Worm (Caenorhabditis elegans): ENCODE results near the gene Y39A1A.22.

Gene Y39A1A.22

ce11 chrIII:10746406-10746807 is 39.6 kb upstream of the Y39A1A.22 start:
- TF ChIP-seq F26F4.8 (GFP tag; conservative IDR thresholded peaks at IDR 0.05): 0 out of 2 replicates have a peak, but pooled peaks have one; percentile 20
- no peak for TF ChIP-seq jun-1 (tag; optimal IDR thresholded peaks at IDR 0.05)
- TF ChIP-seq ama-1 (optimal IDR thresholded peaks at IDR 0.05): no peak
- no peak for TF ChIP-seq tag-97 (GFP tag; IDR thresholded peaks at IDR 0.05)
- TF ChIP-seq unc-39 (tag; optimal IDR thresholded peaks at IDR 0.05): no peak
- no peak for TF ChIP-seq ceh-20 (GFP tag; IDR thresholded peaks at IDR 0.05)
- no peak for TF ChIP-seq rbr-2 (tag; optimal IDR thresholded peaks at IDR 0.05)
- TF ChIP-seq snpc-4 (tag; optimal IDR thresholded peaks at IDR 0.05): no peak
- TF ChIP-seq lin-29 (GFP tag; IDR thresholded peaks at IDR 0.05): no peak
- TF ChIP-seq aha-1 (tag): no peak
- peak; percentile 69; the same call in 1 of the 2 replicates for TF ChIP-seq pha-4 (GFP tag; IDR thresholded peaks at IDR 0.05)
- no peak for TF ChIP-seq pha-4 (tag; optimal IDR thresholded peaks at IDR 0.05)
- no peak for TF ChIP-seq lin-15B (tag; optimal IDR thresholded peaks at IDR 0.05)
- TF ChIP-seq pqm-1 (tag; optimal IDR thresholded peaks at IDR 0.05): no peak
- TF ChIP-seq nhr-111 (GFP tag; optimal IDR thresholded peaks at IDR 0.05): no peak
- TF ChIP-seq snpc-1.2 (GFP tag; IDR thresholded peaks at IDR 0.05): peak; percentile 65; the same call in 1 of the 2 replicates
- TF ChIP-seq egl-43 (GFP tag; IDR thresholded peaks at IDR 0.05): peak; percentile 39; the same call in 1 of the 2 replicates
- no peak for TF ChIP-seq aly-2 (tag; optimal IDR thresholded peaks at IDR 0.05)
- no peak for TF ChIP-seq php-3 (GFP tag; IDR thresholded peaks at IDR 0.05)
- no peak for TF ChIP-seq dpl-1 (GFP tag; optimal IDR thresholded peaks at IDR 0.05)
- TF ChIP-seq hmg-1.1 (GFP tag; IDR thresholded peaks at IDR 0.05): no peak
- no peak for TF ChIP-seq hif-1 (tag; optimal IDR thresholded peaks at IDR 0.05)
- TF ChIP-seq mdt-29 (GFP tag; IDR thresholded peaks at IDR 0.05): peak; percentile 45; the same call in 1 of the 2 replicates
- peak; percentile 56 for TF ChIP-seq gei-8 (GFP tag; optimal IDR thresholded peaks at IDR 0.05)
- TF ChIP-seq fkh-10 (GFP tag; optimal IDR thresholded peaks at IDR 0.05): no peak
- TF ChIP-seq egl-27 (tag; optimal IDR thresholded peaks at IDR 0.05): no peak
- TF ChIP-seq vab-7 (GFP tag; IDR thresholded peaks at IDR 0.05): no peak
- TF ChIP-seq saeg-2 (GFP tag; IDR thresholded peaks at IDR 0.05): no peak
- no peak for TF ChIP-seq hlh-30 (tag; optimal IDR thresholded peaks at IDR 0.05; ENCODE audit: insufficient read depth)
- TF ChIP-seq sdz-12 (GFP tag; optimal IDR thresholded peaks at IDR 0.05): no peak
- TF ChIP-seq nhr-77 (tag; optimal IDR thresholded peaks at IDR 0.05): no peak
- no peak for TF ChIP-seq D1046.2 (GFP tag; IDR thresholded peaks at IDR 0.05)
- no peak for TF ChIP-seq ces-1 (GFP tag; optimal IDR thresholded peaks at IDR 0.05)
- no peak for TF ChIP-seq mxl-3 (GFP tag; optimal IDR thresholded peaks at IDR 0.05)
- no peak for TF ChIP-seq nhr-10 (tag; optimal IDR thresholded peaks at IDR 0.05)
- no peak for TF ChIP-seq nhr-102 (tag; optimal IDR thresholded peaks at IDR 0.05)
- no peak for TF ChIP-seq zfp-2 (tag; optimal IDR thresholded peaks at IDR 0.05)
- TF ChIP-seq ceh-44 (GFP tag; IDR thresholded peaks at IDR 0.05): no peak
- TF ChIP-seq unc-130 (GFP tag; optimal IDR thresholded peaks at IDR 0.05): peak; percentile 78
- TF ChIP-seq lin-39 (tag; optimal IDR thresholded peaks at IDR 0.05): no peak
- no peak for TF ChIP-seq lin-13 (GFP tag; optimal IDR thresholded peaks at IDR 0.05)
- no peak for TF ChIP-seq mxl-2 (GFP tag; conservative IDR thresholded peaks at IDR 0.05)
- no peak for TF ChIP-seq nhr-76 (tag; optimal IDR thresholded peaks at IDR 0.05)
- TF ChIP-seq F37D6.2 (tag; optimal IDR thresholded peaks at IDR 0.05): no peak
- TF ChIP-seq fos-1 (tag; optimal IDR thresholded peaks at IDR 0.05): no peak
- TF ChIP-seq daf-16 (GFP tag; optimal IDR thresholded peaks at IDR 0.05): peak in 1 of 2 experiments; percentile 12
- TF ChIP-seq daf-16 (tag; optimal IDR thresholded peaks at IDR 0.05): no peak
- no peak for TF ChIP-seq dve-1 (tag; optimal IDR thresholded peaks at IDR 0.05; ENCODE audit: insufficient read depth)
- TF ChIP-seq nhr-237 (tag; optimal IDR thresholded peaks at IDR 0.05): no peak
- no peak for TF ChIP-seq set-16 (GFP tag; IDR thresholded peaks at IDR 0.05)
- TF ChIP-seq duxl-1 (tag; optimal IDR thresholded peaks at IDR 0.05; ENCODE audit: poor library complexity): no peak
- TF ChIP-seq nhr-25 (tag; optimal IDR thresholded peaks at IDR 0.05; ENCODE audit: borderline replicate concordance, insufficient read depth): no peak
- TF ChIP-seq ztf-11 (tag; optimal IDR thresholded peaks at IDR 0.05): no peak

Measured in whole organism, L4 larva.